Worm (Caenorhabditis elegans) whole organism, late embryonic: ENCODE results near the gene epc-1.

ENCODE experiments used
- ama-1 ChIP-seq: fragments of 150-350 bp; optimal IDR thresholded peaks from 2 replicates; lab custom pipeline; 2014
- ceh-31 ChIP-seq: sonication (generic microtip); optimal IDR thresholded peaks from 2 replicates; lab custom pipeline; 2016; ENCODE audit warnings: missing genetic modification characterization, missing compliant biosample characterization
- elt-2 ChIP-seq: sonication (generic microtip); optimal IDR thresholded peaks from 2 replicates; lab custom pipeline; 2016; ENCODE audit warnings: missing genetic modification reagents, missing genetic modification characterization, missing compliant biosample characterization
- fkh-10 ChIP-seq: fragments of 150-350 bp; optimal IDR thresholded peaks from 2 replicates; lab custom pipeline; 2014; ENCODE audit warnings: missing biosample characterization, missing genetic modification reagents, missing genetic modification characterization
- hlh-15 ChIP-seq: sonication (generic microtip); optimal IDR thresholded peaks from 2 replicates; lab custom pipeline; 2016; ENCODE audit warnings: missing genetic modification characterization, missing compliant biosample characterization
- hlh-30 ChIP-seq: sonication (generic microtip); optimal IDR thresholded peaks from 2 replicates; lab custom pipeline; 2017; ENCODE audit warnings: antibody characterized with exemption, missing genetic modification characterization, missing compliant biosample characterization; ENCODE audit not compliant: insufficient read depth
- npax-4 ChIP-seq: sonication (generic microtip); optimal IDR thresholded peaks from 2 replicates; lab custom pipeline; 2016; ENCODE audit warnings: missing genetic modification characterization, missing compliant biosample characterization
- pag-3 ChIP-seq: sonication (generic microtip); optimal IDR thresholded peaks from 2 replicates; lab custom pipeline; 2016; ENCODE audit warnings: missing compliant biosample characterization, missing genetic modification characterization, borderline replicate concordance
- tbx-2 ChIP-seq: sonication (generic microtip); optimal IDR thresholded peaks from 2 replicates; lab custom pipeline; 2016; ENCODE audit warnings: missing genetic modification characterization, missing compliant biosample characterization
- ttx-3 ChIP-seq: sonication (generic microtip); optimal IDR thresholded peaks from 2 replicates; lab custom pipeline; 2016; ENCODE audit warnings: missing genetic modification reagents, missing genetic modification characterization, missing compliant biosample characterization

ce11 chrIII:12583466-12583865, 24.9 kb downstream of the epc-1 start:
- TF ChIP-seq ttx-3 (tag; lab: Kevin White, UChicago) (no peak), hlh-15 (tag; lab: Kevin White, UChicago) (no peak), tbx-2 (tag; lab: Kevin White, UChicago) (peak; percentile 75), hlh-30 (tag; lab: Kevin White, UChicago) (peak; percentile 99), npax-4 (tag; lab: Kevin White, UChicago) (no peak), pag-3 (tag; lab: Kevin White, UChicago) (no peak), elt-2 (tag; lab: Kevin White, UChicago) (no peak), ceh-31 (tag; lab: Kevin White, UChicago) (peak; percentile 85), fkh-10 (no peak), ama-1 (lab: Kevin White, UChicago) (no peak)
